Worm (Caenorhabditis elegans) whole organism, L3 larva: ENCODE measurements around the gene ZK180.5.
A peak's percentile ranks its signal among the peaks of the same experiment; 100 is the strongest.

ENCODE experiments used
- ama-1 ChIP-seq: fragments of 150-350 bp; optimal IDR thresholded peaks from 2 replicates; lab custom pipeline; 2018
- lin-39 ChIP-seq: fragments of 150-350 bp; optimal IDR thresholded peaks from 2 replicates; lab custom pipeline; 2018; ENCODE audit warnings: missing biosample characterization, missing genetic modification reagents, missing genetic modification characterization
- unc-39 ChIP-seq: sonication (generic microtip); optimal IDR thresholded peaks from 4 replicates; lab custom pipeline; 2017; ENCODE audit warnings: missing biosample characterization, missing genetic modification characterization
- ztf-11 ChIP-seq: fragments of 150-350 bp; optimal IDR thresholded peaks from 2 replicates; lab custom pipeline; 2014; ENCODE audit warnings: missing biosample characterization, missing genetic modification characterization

DNA sequence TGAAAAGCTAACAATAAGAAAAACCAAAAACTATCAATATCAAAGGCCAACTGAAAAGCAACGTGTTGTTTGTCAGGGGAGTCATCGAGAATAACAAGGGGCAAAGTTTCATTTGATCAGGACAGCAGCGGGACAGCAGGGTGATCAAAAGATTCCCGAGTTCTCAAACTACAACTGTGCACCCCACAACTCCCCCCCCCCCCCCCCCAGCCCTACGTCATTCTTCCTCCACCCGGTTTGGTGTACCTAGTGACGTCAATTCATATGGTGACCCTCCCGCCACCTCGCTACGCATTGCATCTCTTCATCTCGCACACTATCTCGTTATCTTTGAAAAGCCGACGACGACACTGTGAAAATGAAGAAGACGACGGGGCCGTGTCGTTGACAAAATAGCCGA lies 43.2 kb downstream of the ZK180.5 start:
- TF ChIP-seq ama-1 (lab: Kevin White, UChicago) (peak; percentile 83), ztf-11 (tag; lab: Kevin White, UChicago) (no peak), unc-39 (tag; lab: Kevin White, UChicago) (no peak), lin-39 (tag; lab: Kevin White, UChicago) (no peak)
